Worm (Caenorhabditis elegans) whole organism, young adult: Measurements from ENCODE around the gene sre-19.

ENCODE experiments used
- B0336.3 ChIP-seq: fragments of 200-800 bp; sonication (Bioruptor generic); IDR thresholded peaks from 2 replicates; pipeline ENCODE4 v1.3.6; 2022; ENCODE audit warnings: missing genetic modification characterization, missing compliant biosample characterization
- C06A6.2 ChIP-seq: fragments of 200-800 bp; sonication (Bioruptor generic); conservative IDR thresholded peaks from 2 replicates; pipeline ENCODE4 v1.3.6; 2022; ENCODE audit warnings: missing genetic modification characterization, missing compliant biosample characterization
- C17E4.6 ChIP-seq: fragments of 200-800 bp; sonication (Bioruptor generic); IDR thresholded peaks from 2 replicates; pipeline ENCODE4 v1.3.6; 2022; ENCODE audit warnings: missing genetic modification reagents, missing genetic modification characterization, missing compliant biosample characterization
- D2030.7 ChIP-seq: fragments of 200-800 bp; sonication (Bioruptor generic); IDR thresholded peaks from 2 replicates; pipeline ENCODE4 v1.3.6; 2022; ENCODE audit warnings: missing genetic modification reagents, missing genetic modification characterization, missing compliant biosample characterization
- F22D6.2 ChIP-seq: sonication (generic microtip); optimal IDR thresholded peaks from 2 replicates; lab custom pipeline; 2016; ENCODE audit warnings: mild to moderate bottlenecking, missing genetic modification characterization, missing compliant biosample characterization
- F23B12.7 ChIP-seq: sonication (generic microtip); optimal IDR thresholded peaks from 2 replicates; lab custom pipeline; 2017; ENCODE audit warnings: missing genetic modification characterization, mild to moderate bottlenecking, missing compliant biosample characterization, antibody characterized with exemption, moderate library complexity; ENCODE audit not compliant: insufficient read depth
- F49E8.2 ChIP-seq: sonication (generic microtip); optimal IDR thresholded peaks from 3 replicates; lab custom pipeline; 2017; ENCODE audit warnings: missing genetic modification characterization, mild to moderate bottlenecking, missing compliant biosample characterization, antibody characterized with exemption, moderate library complexity; ENCODE audit not compliant: insufficient read depth
- F57A8.1 ChIP-seq: fragments of 200-800 bp; sonication (Bioruptor generic); optimal IDR thresholded peaks from 2 replicates; lab custom pipeline; 2018; ENCODE audit warnings: mild to moderate bottlenecking, missing genetic modification characterization, moderate library complexity, missing compliant biosample characterization
- Y53F4B.3 ChIP-seq: fragments of 200-800 bp; sonication (Bioruptor generic); IDR thresholded peaks from 2 replicates; pipeline ENCODE4 v1.3.6; 2022; ENCODE audit warnings: missing genetic modification reagents, missing genetic modification characterization, missing compliant biosample characterization
- Y53G8AR.9 ChIP-seq: fragments of 200-800 bp; sonication (Bioruptor generic); conservative IDR thresholded peaks from 2 replicates; pipeline ENCODE4 v1.3.6; 2022; ENCODE audit warnings: missing genetic modification reagents, missing genetic modification characterization, missing compliant biosample characterization
- ZK185.1 ChIP-seq: sonication (generic microtip); optimal IDR thresholded peaks from 2 replicates; lab custom pipeline; 2016; ENCODE audit warnings: mild to moderate bottlenecking, missing genetic modification characterization, missing compliant biosample characterization; ENCODE audit not compliant: poor library complexity, severe bottlenecking
- akir-1 ChIP-seq: fragments of 200-800 bp; sonication (Bioruptor generic); optimal IDR thresholded peaks from 2 replicates; lab custom pipeline; 2018; ENCODE audit warnings: mild to moderate bottlenecking, missing genetic modification characterization, moderate library complexity, missing compliant biosample characterization
- atf-7 ChIP-seq: sonication (generic microtip); optimal IDR thresholded peaks from 2 replicates; lab custom pipeline; 2017; ENCODE audit warnings: mild to moderate bottlenecking, missing genetic modification characterization, missing compliant biosample characterization
- attf-3 ChIP-seq: fragments of 200-800 bp; sonication (Bioruptor generic); conservative IDR thresholded peaks from 2 replicates; pipeline ENCODE4 v1.3.6; 2022; ENCODE audit warnings: missing genetic modification reagents, missing genetic modification characterization, missing compliant biosample characterization
- attf-5 ChIP-seq: fragments of 200-800 bp; sonication (Bioruptor generic); optimal IDR thresholded peaks from 2 replicates; lab custom pipeline; 2018; ENCODE audit warnings: mild to moderate bottlenecking, missing genetic modification characterization, missing compliant biosample characterization
- attf-6 ChIP-seq: fragments of 200-800 bp; sonication (Bioruptor generic); IDR thresholded peaks from 2 replicates; pipeline ENCODE4 v1.3.6; 2022; ENCODE audit warnings: missing genetic modification reagents, missing genetic modification characterization, missing compliant biosample characterization
- ceh-100 ChIP-seq: fragments of 200-800 bp; sonication (Bioruptor generic); IDR thresholded peaks from 2 replicates; pipeline ENCODE4 v1.3.6; 2022; ENCODE audit warnings: missing genetic modification reagents, missing genetic modification characterization, missing compliant biosample characterization
- ceh-27 ChIP-seq: fragments of 200-800 bp; sonication (Bioruptor generic); optimal IDR thresholded peaks from 2 replicates; lab custom pipeline; 2018; ENCODE audit warnings: mild to moderate bottlenecking, missing genetic modification characterization, moderate library complexity, missing compliant biosample characterization
- ceh-79 ChIP-seq: sonication (generic microtip); optimal IDR thresholded peaks from 2 replicates; lab custom pipeline; 2017; ENCODE audit warnings: mild to moderate bottlenecking, missing genetic modification characterization, missing compliant biosample characterization
- egl-44 ChIP-seq: fragments of 200-800 bp; sonication (Bioruptor generic); IDR thresholded peaks from 2 replicates; pipeline ENCODE4 v1.3.6; 2022; ENCODE audit warnings: missing genetic modification reagents, missing genetic modification characterization, missing compliant biosample characterization
- egrh-3 ChIP-seq: fragments of 200-800 bp; sonication (Bioruptor generic); IDR thresholded peaks from 2 replicates; pipeline ENCODE4 v1.3.6; 2022; ENCODE audit warnings: missing genetic modification reagents, missing genetic modification characterization, missing compliant biosample characterization
- him-1 ChIP-seq: sonication (generic microtip); optimal IDR thresholded peaks from 2 replicates; lab custom pipeline; 2016; ENCODE audit warnings: missing genotype, missing genetic modification reagents, missing genetic modification characterization, missing compliant biosample characterization
- lag-1 ChIP-seq: fragments of 200-800 bp; sonication (Bioruptor generic); IDR thresholded peaks from 2 replicates; pipeline ENCODE4 v1.3.6; 2022; ENCODE audit warnings: missing genetic modification reagents, missing genetic modification characterization, missing compliant biosample characterization
- let-607 ChIP-seq, 2 experiments: fragments of 200-800 bp in 1 of 2; sonication (Bioruptor generic) in 1 of 2; sonication (generic microtip) in 1 of 2; optimal IDR thresholded peaks; 2 replicates each; lab custom pipeline; 2016 to 2018; ENCODE audit warnings: mild to moderate bottlenecking in 2 of 2, missing compliant biosample characterization in 2 of 2, missing genetic modification characterization in 2 of 2, moderate library complexity in 2 of 2, missing genotype in 1 of 2
- lin-26 ChIP-seq: fragments of 200-800 bp; sonication (Bioruptor generic); IDR thresholded peaks from 2 replicates; pipeline ENCODE4 v1.3.6; 2022; ENCODE audit warnings: missing genetic modification reagents, missing genetic modification characterization, missing compliant biosample characterization
- lsl-1 ChIP-seq: fragments of 200-800 bp; sonication (Bioruptor generic); optimal IDR thresholded peaks from 2 replicates; lab custom pipeline; 2018; ENCODE audit warnings: mild to moderate bottlenecking, missing genetic modification characterization, moderate library complexity, missing compliant biosample characterization
- lsy-27 ChIP-seq: sonication (generic microtip); optimal IDR thresholded peaks from 2 replicates; lab custom pipeline; 2017; ENCODE audit warnings: missing genetic modification characterization, mild to moderate bottlenecking, missing compliant biosample characterization, antibody characterized with exemption, missing genotype, borderline replicate concordance; ENCODE audit not compliant: insufficient read depth
- madf-8 ChIP-seq: fragments of 200-800 bp; sonication (Bioruptor generic); conservative IDR thresholded peaks from 2 replicates; pipeline ENCODE4 v1.3.6; 2022; ENCODE audit warnings: missing genetic modification reagents, missing genetic modification characterization, missing compliant biosample characterization
- nfya-1 ChIP-seq: sonication (generic microtip); optimal IDR thresholded peaks from 2 replicates; lab custom pipeline; 2017; ENCODE audit warnings: antibody characterized with exemption, missing compliant biosample characterization, missing genetic modification characterization, borderline replicate concordance; ENCODE audit not compliant: insufficient read depth
- nhr-120 ChIP-seq: fragments of 200-800 bp; sonication (Bioruptor generic); IDR thresholded peaks from 2 replicates; pipeline ENCODE4 v1.3.6; 2022; ENCODE audit warnings: missing genetic modification characterization, missing compliant biosample characterization
- sea-2 ChIP-seq: fragments of 200-800 bp; sonication (Bioruptor generic); IDR thresholded peaks from 2 replicates; pipeline ENCODE4 v1.3.6; 2022; ENCODE audit warnings: missing genetic modification characterization, missing compliant biosample characterization
- somi-1 ChIP-seq: fragments of 200-800 bp; sonication (Bioruptor generic); optimal IDR thresholded peaks from 2 replicates; lab custom pipeline; 2018; ENCODE audit warnings: mild to moderate bottlenecking, missing genetic modification characterization, missing compliant biosample characterization
- tlf-1 ChIP-seq: fragments of 200-800 bp; sonication (Bioruptor generic); optimal IDR thresholded peaks from 2 replicates; lab custom pipeline; 2018; ENCODE audit warnings: mild to moderate bottlenecking, missing genetic modification characterization, missing compliant biosample characterization
- unc-62 ChIP-seq: fragments of 150-350 bp; optimal IDR thresholded peaks from 2 replicates; lab custom pipeline; 2014; ENCODE audit warnings: missing biosample characterization, missing genetic modification reagents, missing genetic modification characterization
- xnd-1 ChIP-seq: sonication (generic microtip); optimal IDR thresholded peaks from 2 replicates; lab custom pipeline; 2016; ENCODE audit warnings: missing genotype, missing genetic modification reagents, missing genetic modification characterization, missing compliant biosample characterization
- zim-3 ChIP-seq: sonication (generic microtip); optimal IDR thresholded peaks from 2 replicates; lab custom pipeline; 2017; ENCODE audit warnings: mild to moderate bottlenecking, missing genetic modification characterization, moderate library complexity, missing compliant biosample characterization
- ztf-18 ChIP-seq: sonication (generic microtip); optimal IDR thresholded peaks from 2 replicates; lab custom pipeline; 2016; ENCODE audit warnings: missing genotype, mild to moderate bottlenecking, missing genetic modification characterization, missing compliant biosample characterization
- ztf-28 ChIP-seq: fragments of 200-800 bp; sonication (Bioruptor generic); IDR thresholded peaks from 2 replicates; pipeline ENCODE4 v1.3.6; 2022; ENCODE audit warnings: missing genetic modification reagents, missing genetic modification characterization, missing compliant biosample characterization

Gene sre-19

DNA sequence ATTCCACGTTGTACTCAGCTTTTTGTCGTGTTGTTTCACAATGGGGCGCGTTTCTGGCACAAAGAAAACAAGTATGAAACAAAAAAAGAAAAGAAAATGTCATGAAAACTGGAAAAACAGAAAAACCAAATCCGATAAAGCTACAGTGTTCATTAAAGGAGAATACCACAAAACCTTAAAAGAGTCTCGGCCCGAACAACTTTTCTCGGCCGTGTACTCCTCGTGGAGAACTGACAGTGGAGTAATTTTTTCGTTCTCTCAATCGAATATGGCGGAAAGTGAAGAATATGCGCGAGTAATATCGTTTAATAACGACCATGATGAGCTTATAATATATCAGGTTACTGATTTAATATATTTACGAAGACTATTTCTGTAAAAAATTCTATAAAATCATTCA is 39.8 kb upstream of the sre-19 start, which contains the start of the genes tag-335 and vkmt-1 (continued):
- TF ChIP-seq lag-1 (no peak), madf-8 (GFP tag; lab: Robert Waterston, UW) (peak; percentile 11; the same call in 1 of the 2 replicates), somi-1 (no peak), let-607 (tag; optimal IDR thresholded peaks at IDR 0.05; lab: Kevin White, UChicago) (peak in 1 of 2 experiments; percentile 16)

DNA sequence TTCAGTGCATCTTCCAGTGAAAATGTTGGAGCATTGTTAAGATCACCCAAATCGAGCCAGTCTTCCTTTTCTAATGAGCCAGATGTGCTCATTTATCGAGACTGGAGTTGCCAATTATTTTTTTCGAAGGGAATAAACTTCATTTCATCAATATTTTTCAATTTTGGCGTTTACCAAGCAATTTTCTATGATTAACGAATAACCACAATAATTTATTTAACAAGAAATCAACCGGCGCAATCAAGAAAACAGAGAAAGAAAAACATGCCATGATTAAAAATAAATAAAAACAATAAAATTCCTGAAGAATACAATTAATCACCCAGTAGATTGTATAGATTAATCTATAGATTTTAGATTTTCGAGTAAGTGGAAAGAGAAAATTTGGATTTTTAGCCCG is 37.1 kb upstream of the sre-19 start, which contains the start of gene vps-8:
vps-8 (minus strand) TSS at position 101 of the 400 bp plus-strand sequence.
- TF ChIP-seq tlf-1 (GFP tag; lab: Kevin White, UChicago), result peak; percentile 1
- no peak for TF ChIP-seq F22D6.2
- TF ChIP-seq Y53G8AR.9 (GFP tag; lab: Robert Waterston, UW), result no peak

DNA sequence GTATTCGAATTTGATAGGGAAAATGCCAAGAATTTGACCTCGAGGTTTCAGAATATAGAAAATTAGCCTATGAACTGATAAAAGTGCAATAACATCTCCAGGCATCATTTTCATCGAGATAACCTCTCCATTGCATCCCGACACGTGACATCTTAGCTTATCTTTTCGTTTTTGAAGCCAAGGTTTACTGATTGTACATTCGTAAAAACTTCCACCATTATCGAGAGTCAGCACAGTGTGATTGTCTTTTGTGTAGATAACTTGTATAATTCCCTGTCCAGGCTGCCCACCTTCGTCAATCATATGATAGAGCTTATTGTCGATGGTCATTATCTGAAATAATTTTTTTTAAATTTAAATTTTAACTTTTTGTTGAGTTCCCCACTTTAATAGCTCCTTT is 35.6 kb upstream of the sre-19 start:
- TF ChIP-seq C17E4.6 (no peak), egl-44 (GFP tag; lab: Robert Waterston, UW) (no peak), lsy-27 (tag; lab: Kevin White, UChicago) (no peak), xnd-1 (tag; lab: Kevin White, UChicago) (no peak), sea-2 (GFP tag; lab: Robert Waterston, UW) (no peak), D2030.7 (GFP tag; lab: Robert Waterston, UW) (no peak), ceh-27 (no peak), ztf-18 (tag; lab: Kevin White, UChicago) (no peak), egrh-3 (GFP tag; lab: Robert Waterston, UW) (no peak), Y53F4B.3 (GFP tag; lab: Robert Waterston, UW) (no peak), lin-26 (GFP tag; lab: Robert Waterston, UW) (no peak), C06A6.2 (GFP tag; lab: Robert Waterston, UW) (no peak), attf-6 (GFP tag; lab: Robert Waterston, UW) (no peak), zim-3 (tag; lab: Kevin White, UChicago) (no peak), ZK185.1 (tag; lab: Kevin White, UChicago) (no peak), ztf-28 (GFP tag; lab: Robert Waterston, UW) (no peak)

DNA sequence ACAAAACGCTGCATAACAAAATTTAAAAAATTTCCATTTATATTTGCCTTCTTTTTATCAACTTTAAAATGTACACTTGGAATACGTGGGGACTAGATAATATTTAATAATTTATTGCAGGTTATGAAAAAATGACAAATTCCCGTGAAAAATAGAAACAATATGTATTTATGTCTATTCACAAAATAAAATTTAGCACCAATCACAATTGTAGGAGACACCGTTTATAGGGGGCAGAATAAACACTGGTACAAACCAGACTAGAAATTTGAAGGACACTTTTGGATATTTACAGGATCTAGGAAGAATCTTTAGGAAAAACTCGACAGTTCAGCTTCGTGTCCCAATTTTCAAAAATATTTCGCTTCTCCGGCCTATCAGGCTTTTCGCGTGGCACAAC is 31.6 kb upstream of the sre-19 start, which contains the start of gene C42C1.3:
C42C1.3 (minus strand) TSS at position 101 of the 400 bp plus-strand sequence.
- no peak for TF ChIP-seq C06A6.2 (GFP tag; lab: Robert Waterston, UW)
- TF ChIP-seq F57A8.1 (GFP tag; lab: Kevin White, UChicago), result no peak
- TF ChIP-seq unc-62 (GFP tag; lab: Kevin White, UChicago), result no peak
- TF ChIP-seq madf-8 (GFP tag; lab: Robert Waterston, UW), result no peak
- no peak for TF ChIP-seq akir-1 (GFP tag; lab: Kevin White, UChicago)
- no peak for TF ChIP-seq lag-1

DNA sequence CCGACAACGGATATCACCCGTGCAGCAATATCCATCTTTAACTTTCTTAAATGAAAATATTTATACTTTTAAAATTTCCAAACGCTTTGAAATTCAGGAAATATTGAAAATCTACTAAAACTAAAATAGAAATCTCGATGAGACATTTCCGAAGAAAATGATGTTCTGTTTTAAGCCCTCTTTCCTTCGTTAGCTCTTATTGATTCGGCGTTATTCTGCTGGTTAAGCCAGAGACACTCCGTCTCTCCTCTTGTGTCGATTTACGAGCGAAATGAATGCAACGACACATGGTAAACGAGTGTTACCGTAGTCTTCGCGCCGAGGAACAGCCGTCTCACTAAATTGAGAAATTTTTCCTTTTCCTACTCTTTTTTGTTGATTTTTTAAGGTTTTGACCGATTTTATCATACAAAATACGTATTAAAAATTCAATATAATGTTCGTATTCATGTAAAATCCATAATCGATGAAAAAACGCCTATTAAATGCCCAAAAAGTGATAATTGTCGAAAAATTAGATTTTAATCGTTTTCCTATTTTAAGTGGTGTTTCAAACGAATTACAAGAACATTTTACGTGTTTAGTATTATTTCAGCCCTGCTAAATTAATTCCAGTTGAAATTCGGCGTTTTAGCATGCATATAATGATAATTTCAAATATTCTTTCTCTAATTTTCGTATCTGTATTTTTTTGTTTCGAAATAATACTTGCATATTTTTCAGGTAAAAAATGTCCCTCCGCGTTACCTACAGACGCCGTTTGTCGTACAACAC is 29.7 kb upstream of the sre-19 start, which contains the start of the genes ppm-1.H and rpl-34:
ppm-1.H (minus strand) TSS at position 51 of the 774 bp plus-strand sequence.
rpl-34 (plus strand) TSS at position 724 of the 774 bp plus-strand sequence.
- TF ChIP-seq ceh-79 (no peak), atf-7 (tag; lab: Kevin White, UChicago) (no peak), lsl-1 (GFP tag; lab: Kevin White, UChicago) (peak; percentile 76), ztf-18 (tag; lab: Kevin White, UChicago) (no peak), attf-5 (peak; percentile 43), ceh-27 (peak; percentile 8), ceh-100 (no peak), nfya-1 (tag; lab: Kevin White, UChicago) (no peak), him-1 (tag; lab: Kevin White, UChicago) (no peak), F49E8.2 (peak; percentile 8), attf-3 (peak; percentile 40; the same call in 1 of the 2 replicates), F23B12.7 (tag; lab: Kevin White, UChicago) (peak; percentile 64), B0336.3 (GFP tag; lab: Robert Waterston, UW) (no peak), nhr-120 (no peak)
